Fruit fly (Drosophila melanogaster): ENCODE results near the gene REG.
"Not testable (repeated sequence)": the region's sequence is repeated elsewhere in the genome, so short reads cannot be mapped to it uniquely, and the experiment has no call there.

The REG gene

dm6 chrX:13212138-13212481, at the start of gene REG:
TSS of gene REG (plus strand) at chrX:13212325.
- TF ChIP-seq CG1621 (tag; optimal IDR thresholded peaks at IDR 0.05) (no peak), Eip78C (GFP tag) (peak; percentile 28), lz (GFP tag; optimal IDR thresholded peaks at IDR 0.05) (no peak), Met (GFP tag; optimal IDR thresholded peaks at IDR 0.05) (no peak), CG15336 (GFP tag; IDR thresholded peaks at IDR 0.05) (no peak)

DNA sequence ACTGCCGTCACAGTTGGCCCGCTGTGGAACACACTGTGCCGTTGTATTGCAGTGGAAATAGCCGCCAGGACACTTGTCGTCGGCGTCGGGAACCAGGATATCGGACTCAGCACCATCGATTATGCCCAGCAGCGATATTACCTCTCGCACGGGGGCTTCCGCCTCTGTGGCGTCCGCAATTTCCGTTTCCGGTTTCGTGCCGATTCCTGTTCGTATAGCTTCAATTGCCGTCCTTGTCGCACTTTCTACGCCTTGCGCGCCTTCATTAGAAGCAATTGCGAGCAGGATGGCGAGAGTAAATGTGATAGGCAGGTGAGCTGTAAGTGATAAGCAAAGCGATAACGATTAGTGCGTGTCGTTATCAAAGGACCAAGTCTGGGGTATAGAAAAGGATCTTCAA, 39.3 kb upstream of the REG start:
- TF ChIP-seq CG9139 (GFP tag; optimal IDR thresholded peaks at IDR 0.05) (no peak), achi (GFP tag; optimal IDR thresholded peaks at IDR 0.05) (no peak), Eip75B (GFP tag; optimal IDR thresholded peaks at IDR 0.05) (no peak), topi (GFP tag; optimal IDR thresholded peaks at IDR 0.05) (no peak), CG6854 (GFP tag; optimal IDR thresholded peaks at IDR 0.05) (no peak), CG32006 (GFP tag; optimal IDR thresholded peaks at IDR 0.05) (no peak), Hr38 (GFP tag; optimal IDR thresholded peaks at IDR 0.05) (no peak), CG6276 (GFP tag; optimal IDR thresholded peaks at IDR 0.05) (no peak), CG8119 (GFP tag; IDR thresholded peaks at IDR 0.05) (no peak), svp (GFP tag) (no peak), vri (GFP tag; optimal IDR thresholded peaks at IDR 0.05) (no peak), Hr39 (GFP tag; optimal IDR thresholded peaks at IDR 0.05) (no peak), CG11902 (GFP tag; optimal IDR thresholded peaks at IDR 0.05) (no peak), CG10669 (GFP tag; optimal IDR thresholded peaks at IDR 0.05) (no peak), eg (GFP tag; IDR thresholded peaks at IDR 0.05) (no peak), Sox14 (GFP tag; optimal IDR thresholded peaks at IDR 0.05) (no peak), fd59A (GFP tag; optimal IDR thresholded peaks at IDR 0.05) (no peak)

DNA sequence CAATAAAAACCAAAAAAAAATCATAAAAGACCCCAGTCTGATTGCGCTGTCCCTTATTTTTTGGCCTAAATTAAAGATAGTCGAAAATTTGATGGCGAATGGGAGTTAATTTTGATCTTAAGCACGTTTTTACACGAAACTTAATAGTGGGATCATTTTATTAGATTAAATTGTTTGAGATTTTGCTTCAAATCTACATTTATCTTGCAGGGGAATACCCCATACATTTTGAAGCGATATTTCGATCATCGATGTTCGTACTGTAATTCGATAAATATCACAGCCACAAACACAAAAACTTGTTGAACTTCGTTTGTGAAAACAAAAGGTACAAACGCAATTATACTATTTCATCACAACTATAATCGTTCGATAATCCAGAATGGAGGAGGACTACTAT, 34.4 kb upstream of the REG start, which contains the start of gene CG32640:
Gene CG32640 (plus strand): TSS at position 286 of the 400 bp plus-strand sequence.
- TF ChIP-seq eg (GFP tag; IDR thresholded peaks at IDR 0.05) (peak; percentile 50; the same call in 1 of the 3 replicates), CG15336 (GFP tag; IDR thresholded peaks at IDR 0.05) (peak; percentile 34; the same call in 1 of the 2 replicates)

- not testable (repeated sequence) for TF ChIP-seq svp (GFP tag); fd59A (GFP tag; optimal IDR thresholded peaks at IDR 0.05); lz (GFP tag; optimal IDR thresholded peaks at IDR 0.05)
Observed at dm6 chrX:13184178-13184577, 27.9 kb upstream of the REG start, which contains the start of gene CG32641. TSS of gene CG32641 (plus strand) at chrX:13184478.

DNA sequence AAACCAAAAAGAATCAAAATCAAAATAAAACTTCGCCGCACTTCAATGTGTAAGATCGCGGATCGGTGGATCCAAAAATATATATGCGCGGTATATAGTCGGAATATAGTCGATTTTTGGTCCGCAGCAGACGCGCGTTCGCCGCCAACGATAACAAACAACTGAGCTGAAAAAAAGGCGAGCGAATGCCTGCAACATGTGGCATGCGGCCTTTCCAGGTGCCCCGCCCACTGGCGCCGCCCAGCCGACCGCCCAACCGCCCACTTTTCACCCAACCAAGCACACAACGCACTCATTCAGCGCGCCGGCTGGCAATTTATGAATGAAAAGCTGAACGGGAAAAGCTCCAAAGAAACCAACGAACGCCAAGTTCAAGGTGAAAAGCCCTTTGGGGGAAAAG, 23.1 kb upstream of the REG start, which contains the start of gene Lgr4:
Gene Lgr4 (minus strand): TSS at position 133 of the 400 bp plus-strand sequence.
- TF ChIP-seq salr (GFP tag; optimal IDR thresholded peaks at IDR 0.05) (peak in 1 of 2 experiments; percentile 2), CG6163 (GFP tag; IDR thresholded peaks at IDR 0.05) (0 out of 3 replicates have a peak, but pooled peaks have one; percentile 34), CG6854 (GFP tag; optimal IDR thresholded peaks at IDR 0.05) (no peak), dac (GFP tag; optimal IDR thresholded peaks at IDR 0.05) (no peak), Blimp-1 (GFP tag; optimal IDR thresholded peaks at IDR 0.05) (no peak), svp (GFP tag) (no peak)

dm6 chrX:13191783-13192182, 20.3 kb upstream of the REG start, which contains the start of gene CG12723:
TSS of gene CG12723 (minus strand) at chrX:13191883.
- no peak for TF ChIP-seq spab (GFP tag; optimal IDR thresholded peaks at IDR 0.05)
- TF ChIP-seq CG1621 (tag; optimal IDR thresholded peaks at IDR 0.05): no peak
- TF ChIP-seq CG15336 (GFP tag; IDR thresholded peaks at IDR 0.05): no peak
- no peak for TF ChIP-seq CG3032 (tag; optimal IDR thresholded peaks at IDR 0.05)
- no peak for TF ChIP-seq CG6163 (GFP tag; IDR thresholded peaks at IDR 0.05)
- TF ChIP-seq OdsH (GFP tag; optimal IDR thresholded peaks at IDR 0.05): no peak
- TF ChIP-seq fd85E (GFP tag; optimal IDR thresholded peaks at IDR 0.05): no peak
- TF ChIP-seq CG3919 (GFP tag; optimal IDR thresholded peaks at IDR 0.05): no peak
- no peak for TF ChIP-seq CG10669 (GFP tag; optimal IDR thresholded peaks at IDR 0.05)
- no peak for TF ChIP-seq lz (GFP tag; optimal IDR thresholded peaks at IDR 0.05)
- no peak for TF ChIP-seq CG31627 (GFP tag; optimal IDR thresholded peaks at IDR 0.05)
- TF ChIP-seq acj6 (GFP tag; optimal IDR thresholded peaks at IDR 0.05): no peak
- no peak for TF ChIP-seq dac (GFP tag; optimal IDR thresholded peaks at IDR 0.05)
- TF ChIP-seq esn (GFP tag; optimal IDR thresholded peaks at IDR 0.05): no peak
- no peak for TF ChIP-seq Sox102F (GFP tag; optimal IDR thresholded peaks at IDR 0.05)
- TF ChIP-seq Eip75B (GFP tag; optimal IDR thresholded peaks at IDR 0.05): no peak
- no peak for TF ChIP-seq CG8119 (GFP tag; IDR thresholded peaks at IDR 0.05)
